In genomic region chrII:5455650-5456355, ce11 we compare ENCODE assay signal across 2 worm cellular contexts.
TF ChIP-seq lines count a peak whose summit lies in the region.

Gene daz-1 (plus strand): TSS chrII:5456305.

TF ChIP-seq in whole organism, L4 larva, 104 proteins besides CTCF, POLR2A, EP300 and RAD21:
- TF ChIP-seq unc-62 (GFP tag; optimal IDR thresholded peaks at IDR 0.05 in 1 of 2; lab: Kevin White, UChicago) = peak in 1 of 2 experiments; percentile 91
- no peak for TF ChIP-seq unc-62 (tag; optimal IDR thresholded peaks at IDR 0.05; lab: Kevin White, UChicago)
- no peak for TF ChIP-seq sdz-12 (GFP tag; optimal IDR thresholded peaks at IDR 0.05; lab: Kevin White, UChicago)
- peak; percentile 18 for TF ChIP-seq unc-130 (GFP tag; optimal IDR thresholded peaks at IDR 0.05; lab: Kevin White, UChicago)
- TF ChIP-seq F44E2.7 (GFP tag; IDR thresholded peaks at IDR 0.05; lab: Robert Waterston, UW) = no peak
- no peak for TF ChIP-seq daf-8 (GFP tag; IDR thresholded peaks at IDR 0.05; lab: Robert Waterston, UW)
- TF ChIP-seq D1046.2 (GFP tag; IDR thresholded peaks at IDR 0.05; lab: Robert Waterston, UW) = no peak
- TF ChIP-seq ZK546.5 (tag; optimal IDR thresholded peaks at IDR 0.05; lab: Kevin White, UChicago) = no peak
TF ChIP-seq in whole organism, L4 larva: peak in this region for 2.

TF ChIP-seq in whole organism, young adult, 124 proteins besides CTCF, POLR2A, EP300 and RAD21:
- peak; percentile 46; the same call in 1 of the 2 replicates for TF ChIP-seq rcor-1 (GFP tag; IDR thresholded peaks at IDR 0.05; lab: Robert Waterston, UW)
- no peak for TF ChIP-seq athp-1 (tag; optimal IDR thresholded peaks at IDR 0.05; lab: Kevin White, UChicago)
- TF ChIP-seq him-1 (tag; optimal IDR thresholded peaks at IDR 0.05; lab: Kevin White, UChicago) = peak; percentile 53
- no peak for TF ChIP-seq F10E7.11 (tag; optimal IDR thresholded peaks at IDR 0.05; lab: Kevin White, UChicago)
- peak; percentile 41 for TF ChIP-seq snpc-3.4 (tag; optimal IDR thresholded peaks at IDR 0.05; lab: Kevin White, UChicago)
- TF ChIP-seq nfya-1 (tag; optimal IDR thresholded peaks at IDR 0.05; lab: Kevin White, UChicago; ENCODE audit: borderline replicate concordance, insufficient read depth) = no peak
- peak; percentile 40 for TF ChIP-seq F49E8.2 (tag; optimal IDR thresholded peaks at IDR 0.05; lab: Kevin White, UChicago; ENCODE audit: insufficient read depth)
- peak in 2 of 3 experiments; percentile 34 to 52 for TF ChIP-seq lin-35 (GFP tag; optimal IDR thresholded peaks at IDR 0.05; lab: Kevin White, UChicago)
- peak; percentile 81 for TF ChIP-seq dpl-1 (GFP tag; optimal IDR thresholded peaks at IDR 0.05; lab: Kevin White, UChicago)
- peak; percentile 3 for TF ChIP-seq F23B12.7 (tag; optimal IDR thresholded peaks at IDR 0.05; lab: Kevin White, UChicago; ENCODE audit: insufficient read depth)
- no peak for TF ChIP-seq B0336.3 (GFP tag; IDR thresholded peaks at IDR 0.05; lab: Robert Waterston, UW)
- peak; percentile 68 for TF ChIP-seq madf-8 (GFP tag; conservative IDR thresholded peaks at IDR 0.05; lab: Robert Waterston, UW)
- peak; percentile 70 for TF ChIP-seq F33H1.4 (GFP tag; IDR thresholded peaks at IDR 0.05; lab: Robert Waterston, UW)
- peak; percentile 76 for TF ChIP-seq snpc-1.3 (tag; optimal IDR thresholded peaks at IDR 0.05; lab: Kevin White, UChicago; ENCODE audit: insufficient read depth)
- peak; percentile 13 for TF ChIP-seq tlf-1 (GFP tag; optimal IDR thresholded peaks at IDR 0.05; lab: Kevin White, UChicago)
- peak; percentile 93 for TF ChIP-seq lsl-1 (GFP tag; optimal IDR thresholded peaks at IDR 0.05; lab: Kevin White, UChicago)
- peak; percentile 95 for TF ChIP-seq efl-1 (GFP tag; optimal IDR thresholded peaks at IDR 0.05; lab: Kevin White, UChicago)
- peak; percentile 44 for TF ChIP-seq D2030.7 (GFP tag; IDR thresholded peaks at IDR 0.05; lab: Robert Waterston, UW)
- no peak for TF ChIP-seq ZK185.1 (tag; optimal IDR thresholded peaks at IDR 0.05; lab: Kevin White, UChicago; ENCODE audit: poor library complexity, severe bottlenecking)
- TF ChIP-seq lin-54 (GFP tag; optimal IDR thresholded peaks at IDR 0.05; lab: Kevin White, UChicago) = peak; percentile 93
- peak; percentile 87 for TF ChIP-seq madf-6 (GFP tag; IDR thresholded peaks at IDR 0.05; lab: Robert Waterston, UW)
- peak; percentile 68 for TF ChIP-seq xnd-1 (tag; optimal IDR thresholded peaks at IDR 0.05; lab: Kevin White, UChicago)
- TF ChIP-seq sptf-2 (GFP tag; optimal IDR thresholded peaks at IDR 0.05; lab: Kevin White, UChicago) = no peak

Comparison
In these comparisons a context has a peak if more than half of its experiments do, and no peak if none do; other contexts are left out.
1. Of the 7 proteins assayed by ChIP-seq in both whole organism, young adult and whole organism, L4 larva: peak only in whole organism, young adult: F49E8.2 and dpl-1; only in whole organism, L4 larva: unc-130; in both: none; in neither: 3; mixed calls (peak in some experiments, not most) for 1.